Worm (Caenorhabditis elegans) whole organism, young adult: ENCODE data around the gene szy-20.

Source experiments
- Y53F4B.3 ChIP-seq: fragments of 200-800 bp; sonication (Bioruptor generic); IDR thresholded peaks from 2 replicates; pipeline ENCODE4 v1.3.6; 2022; ENCODE audit warnings: missing genetic modification reagents, missing genetic modification characterization, missing compliant biosample characterization
- aptf-3 ChIP-seq: fragments of 200-800 bp; sonication (Bioruptor generic); IDR thresholded peaks from 2 replicates; pipeline ENCODE4 v1.3.6; 2022; ENCODE audit warnings: missing genetic modification characterization, missing compliant biosample characterization
- efl-1 ChIP-seq: fragments of 150-350 bp; optimal IDR thresholded peaks from 2 replicates; lab custom pipeline; 2014; ENCODE audit warnings: missing biosample characterization, missing genetic modification reagents, missing genetic modification characterization
- pha-4 ChIP-seq: fragments of 150-350 bp; sonication (generic microtip); optimal IDR thresholded peaks from 2 replicates; lab custom pipeline; 2014; ENCODE audit warnings: missing biosample characterization, missing genetic modification reagents, missing genetic modification characterization
- ztf-28 ChIP-seq: fragments of 200-800 bp; sonication (Bioruptor generic); IDR thresholded peaks from 2 replicates; pipeline ENCODE4 v1.3.6; 2022; ENCODE audit warnings: missing genetic modification reagents, missing genetic modification characterization, missing compliant biosample characterization
- ztf-6 ChIP-seq: fragments of 200-800 bp; sonication (Bioruptor generic); IDR thresholded peaks from 2 replicates; pipeline ENCODE4 v1.3.6; 2022; ENCODE audit warnings: missing genetic modification reagents, missing genetic modification characterization, missing compliant biosample characterization

- no peak for TF ChIP-seq aptf-3 (GFP tag; lab: Robert Waterston, UW)
- TF ChIP-seq efl-1 (GFP tag; lab: Kevin White, UChicago): no peak
- TF ChIP-seq ztf-28 (GFP tag; lab: Robert Waterston, UW): no peak
- TF ChIP-seq Y53F4B.3 (GFP tag; lab: Robert Waterston, UW): no peak
- TF ChIP-seq ztf-6 (GFP tag; lab: Robert Waterston, UW): no peak
- no peak for TF ChIP-seq pha-4 (tag; lab: Kevin White, UChicago)
These were observed 32.6 kb upstream of the szy-20 start, which contains the start of gene F44G4.6 for ce11 chrII:9001743-9002222.
